Fruit fly (Drosophila melanogaster): ENCODE data around the gene Vha26.

Gene Vha26

DNA sequence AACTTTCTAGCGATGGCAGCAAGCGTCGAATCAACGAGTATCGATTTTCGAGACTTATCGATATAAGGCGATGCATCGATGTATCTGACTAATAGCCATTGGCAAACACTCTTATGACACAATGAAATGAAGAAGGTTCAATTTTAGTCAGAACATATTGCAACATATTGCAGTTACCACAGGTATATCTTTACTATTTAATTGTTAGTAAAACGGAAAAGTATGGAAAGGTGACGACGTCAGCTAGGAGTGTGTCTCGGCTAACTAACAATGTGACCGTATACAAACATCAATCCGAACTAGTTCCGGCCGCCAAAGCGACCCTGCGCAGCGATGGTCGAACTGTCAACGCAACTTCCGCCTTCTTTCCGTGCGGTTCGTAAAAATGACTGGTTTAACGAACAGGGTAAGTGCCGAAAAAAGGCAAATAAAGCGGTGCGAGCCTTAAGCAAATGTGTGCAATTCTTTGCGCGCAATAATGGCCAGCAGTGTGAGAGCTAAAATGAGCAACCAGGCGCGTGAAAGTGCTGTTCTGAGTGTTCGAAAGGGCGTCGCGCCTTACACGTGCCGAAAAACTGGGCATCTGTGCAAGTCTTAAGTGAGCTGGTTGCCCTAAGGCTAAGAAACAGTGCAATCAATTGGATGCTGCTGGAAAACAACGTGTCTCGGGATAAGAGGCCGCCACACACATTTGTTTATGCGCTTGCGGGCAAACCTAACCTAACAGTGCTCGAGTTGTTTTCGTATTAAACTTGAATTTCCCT is 32.7 kb downstream of the Vha26 start, which contains the start of the genes Dph4, Spec2 and RpL13A (continued):
- no peak for TF ChIP-seq Dfd (GFP tag; optimal IDR thresholded peaks at IDR 0.05)
- TF ChIP-seq Chrac-16 (GFP tag; optimal IDR thresholded peaks at IDR 0.05): peak; percentile 57
- TF ChIP-seq fd96Cb (tag; optimal IDR thresholded peaks at IDR 0.05): peak; percentile 69
- peak; percentile 83 for TF ChIP-seq CG2202 (tag; optimal IDR thresholded peaks at IDR 0.05)
- TF ChIP-seq gcm2 (GFP tag; optimal IDR thresholded peaks at IDR 0.05): peak; percentile 88
- TF ChIP-seq CG3995 (GFP tag; optimal IDR thresholded peaks at IDR 0.05): peak; percentile 83
- TF ChIP-seq pros (GFP tag; optimal IDR thresholded peaks at IDR 0.05): peak; percentile 44
- no peak for TF ChIP-seq CG43689 (GFP tag; IDR thresholded peaks at IDR 0.05)
- no peak for TF ChIP-seq Ptx1 (GFP tag; IDR thresholded peaks at IDR 0.05)
- TF ChIP-seq Usf (GFP tag; optimal IDR thresholded peaks at IDR 0.05): peak; percentile 90
- TF ChIP-seq CG3838 (GFP tag; optimal IDR thresholded peaks at IDR 0.05): peak; percentile 87
- TF ChIP-seq HLH54F (GFP tag; optimal IDR thresholded peaks at IDR 0.05): peak; percentile 84
- peak; percentile 85 for TF ChIP-seq CG7839 (tag; optimal IDR thresholded peaks at IDR 0.05)
- TF ChIP-seq sim (GFP tag; IDR thresholded peaks at IDR 0.05): no peak
- peak; percentile 95 for TF ChIP-seq CG13624 (GFP tag; optimal IDR thresholded peaks at IDR 0.05)
- TF ChIP-seq insv (GFP tag; optimal IDR thresholded peaks at IDR 0.05): peak in 1 of 2 experiments; percentile 85
- peak; percentile 69 for TF ChIP-seq pum (GFP tag; optimal IDR thresholded peaks at IDR 0.05)
- peak; percentile 43; the same call in 1 of the 3 replicates for TF ChIP-seq CG11093 (GFP tag; IDR thresholded peaks at IDR 0.05)
- peak; percentile 77 for TF ChIP-seq bab2 (GFP tag; optimal IDR thresholded peaks at IDR 0.05)
- peak; percentile 84 for TF ChIP-seq mam (GFP tag; optimal IDR thresholded peaks at IDR 0.05)
- no peak for TF ChIP-seq Oaz (GFP tag; IDR thresholded peaks at IDR 0.05)
- peak; percentile 100 for TF ChIP-seq CG2116 (GFP tag; optimal IDR thresholded peaks at IDR 0.05)
- TF ChIP-seq CG10147 (GFP tag; optimal IDR thresholded peaks at IDR 0.05): peak; percentile 87
- peak; percentile 87 for TF ChIP-seq unpg (GFP tag; optimal IDR thresholded peaks at IDR 0.05)
- TF ChIP-seq ind (GFP tag; optimal IDR thresholded peaks at IDR 0.05): peak; percentile 75
- no peak for TF ChIP-seq C15 (GFP tag; IDR thresholded peaks at IDR 0.05)
- TF ChIP-seq CG1529 (GFP tag; optimal IDR thresholded peaks at IDR 0.05): peak; percentile 88
- TF ChIP-seq jumu (GFP tag; optimal IDR thresholded peaks at IDR 0.05): peak; percentile 81
- no peak for TF ChIP-seq H2.0 (GFP tag; IDR thresholded peaks at IDR 0.05)
- TF ChIP-seq CG6254 (GFP tag; optimal IDR thresholded peaks at IDR 0.05): peak; percentile 77
- peak; percentile 89 for TF ChIP-seq CG4854 (GFP tag; optimal IDR thresholded peaks at IDR 0.05)
- TF ChIP-seq sens (GFP tag): peak; percentile 98
- peak; percentile 83 for TF ChIP-seq CG14965 (GFP tag; optimal IDR thresholded peaks at IDR 0.05; ENCODE audit: borderline replicate concordance)
- TF ChIP-seq CG7271 (tag; optimal IDR thresholded peaks at IDR 0.05): peak; percentile 97
- TF ChIP-seq D19A (tag; optimal IDR thresholded peaks at IDR 0.05): peak; percentile 61
- peak; percentile 95 for TF ChIP-seq schlank (tag; optimal IDR thresholded peaks at IDR 0.05)
- TF ChIP-seq ken (GFP tag; IDR thresholded peaks at IDR 0.05): no peak
- peak; percentile 74 for TF ChIP-seq CG18476 (GFP tag; optimal IDR thresholded peaks at IDR 0.05)
- peak; percentile 85 for TF ChIP-seq zen (tag; optimal IDR thresholded peaks at IDR 0.05)
- peak; percentile 72 for TF ChIP-seq CG3065 (GFP tag; optimal IDR thresholded peaks at IDR 0.05)
- peak; percentile 96 for TF ChIP-seq CG18619 (GFP tag; optimal IDR thresholded peaks at IDR 0.05)
- peak; percentile 92 for TF ChIP-seq Fer3 (tag; optimal IDR thresholded peaks at IDR 0.05)
- no peak for TF ChIP-seq CG8765 (GFP tag; IDR thresholded peaks at IDR 0.05)
- TF ChIP-seq CG6813 (GFP tag; optimal IDR thresholded peaks at IDR 0.05): peak; percentile 95
- peak; percentile 95 for TF ChIP-seq wek (GFP tag; optimal IDR thresholded peaks at IDR 0.05)
- TF ChIP-seq aop (GFP tag; IDR thresholded peaks at IDR 0.05): no peak
- TF ChIP-seq CG14710 (tag; optimal IDR thresholded peaks at IDR 0.05): peak; percentile 95
- no peak for TF ChIP-seq Awh (GFP tag; IDR thresholded peaks at IDR 0.05)
- peak; percentile 71 for TF ChIP-seq CG2120 (GFP tag; optimal IDR thresholded peaks at IDR 0.05)
- TF ChIP-seq tin (GFP tag; optimal IDR thresholded peaks at IDR 0.05): peak; percentile 85

All from whole organism, embryonic.